Comparison of ENCODE assay signal across 2 fruit fly cellular contexts in genomic region chr3L:22134378-22134777, dm6.
TF ChIP-seq lines count a peak whose summit lies in the region.

No protein-coding gene starts in this region.

TF ChIP-seq in whole organism, embryonic, 481 proteins besides CTCF, POLR2A, EP300 and RAD21 (continued from another document and continues in another):
- TF ChIP-seq CG13287 (GFP tag; IDR thresholded peaks at IDR 0.05; lab: Robert Waterston, UW; ENCODE audit: partially characterized antibody), result 0 out of 2 replicates have a peak, but pooled peaks have one; percentile 9
- no peak for TF ChIP-seq NC2α (GFP tag; optimal IDR thresholded peaks at IDR 0.05; lab: Kevin White, UChicago)
- TF ChIP-seq HLH4C (GFP tag; IDR thresholded peaks at IDR 0.05; lab: Robert Waterston, UW; ENCODE audit: partially characterized antibody), result no peak
- peak; percentile 28 for TF ChIP-seq scrt (GFP tag; optimal IDR thresholded peaks at IDR 0.05; lab: Kevin White, UChicago)
- no peak for TF ChIP-seq hkb (optimal IDR thresholded peaks at IDR 0.05; lab: Kevin White, UChicago)
- peak; percentile 42 for TF ChIP-seq hkb (GFP tag; IDR thresholded peaks at IDR 0.05; lab: Robert Waterston, UW)
- TF ChIP-seq PHDP (tag; optimal IDR thresholded peaks at IDR 0.05; lab: Kevin White, UChicago), result peak; percentile 0
- no peak for TF ChIP-seq CG3838 (GFP tag; optimal IDR thresholded peaks at IDR 0.05; lab: Kevin White, UChicago)
- no peak for TF ChIP-seq Gsc (GFP tag; IDR thresholded peaks at IDR 0.05; lab: Robert Waterston, UW)
- TF ChIP-seq Ptx1 (GFP tag; IDR thresholded peaks at IDR 0.05; lab: Robert Waterston, UW), result 0 out of 2 replicates have a peak, but pooled peaks have one; percentile 34
- no peak for TF ChIP-seq CG3281 (GFP tag; optimal IDR thresholded peaks at IDR 0.05; lab: Kevin White, UChicago)
- no peak for TF ChIP-seq prd (optimal IDR thresholded peaks at IDR 0.05; lab: Kevin White, UChicago)
- TF ChIP-seq prd (GFP tag; IDR thresholded peaks at IDR 0.05; lab: Robert Waterston, UW), result peak; percentile 19; the same call in 2 of the 3 replicates
- TF ChIP-seq disco-r (GFP tag; optimal IDR thresholded peaks at IDR 0.05; lab: Kevin White, UChicago), result no peak
- 0 out of 2 replicates have a peak, but pooled peaks have one; percentile 7 for TF ChIP-seq lmd (GFP tag; IDR thresholded peaks at IDR 0.05; lab: Robert Waterston, UW)
- TF ChIP-seq CG2678 (tag; optimal IDR thresholded peaks at IDR 0.05; lab: Kevin White, UChicago), result peak; percentile 30
- TF ChIP-seq Sox102F (GFP tag; optimal IDR thresholded peaks at IDR 0.05; lab: Kevin White, UChicago), result peak; percentile 33
- no peak for TF ChIP-seq Doc3 (GFP tag; IDR thresholded peaks at IDR 0.05; lab: Robert Waterston, UW; ENCODE audit: partially characterized antibody)
- TF ChIP-seq sd (tag; optimal IDR thresholded peaks at IDR 0.05; lab: Kevin White, UChicago), result peak; percentile 90
- TF ChIP-seq ap (GFP tag; IDR thresholded peaks at IDR 0.05; lab: Robert Waterston, UW), result no peak
- TF ChIP-seq CG8281 (tag; optimal IDR thresholded peaks at IDR 0.05; lab: Kevin White, UChicago), result no peak
- peak; percentile 8 for TF ChIP-seq CG15514 (GFP tag; optimal IDR thresholded peaks at IDR 0.05; lab: Kevin White, UChicago)
- TF ChIP-seq CG17912 (GFP tag; optimal IDR thresholded peaks at IDR 0.05; lab: Kevin White, UChicago), result no peak
- TF ChIP-seq dpn (GFP tag; optimal IDR thresholded peaks at IDR 0.05; lab: Kevin White, UChicago), result peak in 1 of 2 experiments; percentile 25
- TF ChIP-seq pho (GFP tag; optimal IDR thresholded peaks at IDR 0.05; lab: Kevin White, UChicago), result no peak
- no peak for TF ChIP-seq Awh (GFP tag; IDR thresholded peaks at IDR 0.05; lab: Robert Waterston, UW)
- TF ChIP-seq fd3F (GFP tag; optimal IDR thresholded peaks at IDR 0.05; lab: Kevin White, UChicago), result peak; percentile 1
- peak; percentile 11 for TF ChIP-seq CG17359 (tag; optimal IDR thresholded peaks at IDR 0.05; lab: Kevin White, UChicago)
- no peak for TF ChIP-seq H15 (GFP tag; IDR thresholded peaks at IDR 0.05; lab: Robert Waterston, UW)
- TF ChIP-seq CG7839 (tag; optimal IDR thresholded peaks at IDR 0.05; lab: Kevin White, UChicago), result peak; percentile 25
- TF ChIP-seq wek (GFP tag; optimal IDR thresholded peaks at IDR 0.05; lab: Kevin White, UChicago), result no peak
- peak; percentile 70 to 80 for TF ChIP-seq Trl (optimal IDR thresholded peaks at IDR 0.05; lab: Kevin White, UChicago)
- no peak for TF ChIP-seq Trl (GFP tag; optimal IDR thresholded peaks at IDR 0.05; lab: Kevin White, UChicago)
- TF ChIP-seq CG3163 (GFP tag; optimal IDR thresholded peaks at IDR 0.05; lab: Kevin White, UChicago), result peak; percentile 78
- no peak for TF ChIP-seq cad (GFP tag; optimal IDR thresholded peaks at IDR 0.05; lab: Kevin White, UChicago)
- TF ChIP-seq CG10274 (GFP tag; optimal IDR thresholded peaks at IDR 0.05; lab: Kevin White, UChicago), result no peak
- TF ChIP-seq schlank (tag; optimal IDR thresholded peaks at IDR 0.05; lab: Kevin White, UChicago), result no peak
- no peak for TF ChIP-seq crp (GFP tag; optimal IDR thresholded peaks at IDR 0.05; lab: Kevin White, UChicago)
- no peak for TF ChIP-seq Fer2 (tag; optimal IDR thresholded peaks at IDR 0.05; lab: Kevin White, UChicago)
- TF ChIP-seq Ada2b (GFP tag; IDR thresholded peaks at IDR 0.05; lab: Robert Waterston, UW), result peak; percentile 36; the same call in 1 of the 2 replicates
- TF ChIP-seq D19A (tag; optimal IDR thresholded peaks at IDR 0.05; lab: Kevin White, UChicago), result no peak
- no peak for TF ChIP-seq nerfin-2 (GFP tag; IDR thresholded peaks at IDR 0.05; lab: Robert Waterston, UW; ENCODE audit: partially characterized antibody)
- no peak for TF ChIP-seq CG17186 (GFP tag; optimal IDR thresholded peaks at IDR 0.05; lab: Kevin White, UChicago)
- no peak for TF ChIP-seq CG13894 (tag; optimal IDR thresholded peaks at IDR 0.05; lab: Kevin White, UChicago)
- TF ChIP-seq CG17361 (GFP tag; IDR thresholded peaks at IDR 0.05; lab: Robert Waterston, UW), result 0 out of 3 replicates have a peak, but pooled peaks have one; percentile 22
- TF ChIP-seq pan (optimal IDR thresholded peaks at IDR 0.05; lab: Kevin White, UChicago), result no peak
- peak in 1 of 2 experiments; percentile 51 for TF ChIP-seq pan (GFP tag; optimal IDR thresholded peaks at IDR 0.05 in 1 of 2, IDR thresholded peaks at IDR 0.05 in 1 of 2)
- no peak for TF ChIP-seq unc-4 (GFP tag; IDR thresholded peaks at IDR 0.05; lab: Robert Waterston, UW; ENCODE audit: partially characterized antibody)
- TF ChIP-seq Blimp-1 (GFP tag; optimal IDR thresholded peaks at IDR 0.05; lab: Kevin White, UChicago), result peak; percentile 7
- no peak for TF ChIP-seq ems (GFP tag; optimal IDR thresholded peaks at IDR 0.05; lab: Kevin White, UChicago)
- TF ChIP-seq CG7357 (GFP tag; IDR thresholded peaks at IDR 0.05; lab: Robert Waterston, UW), result no peak
- no peak for TF ChIP-seq CG14965 (GFP tag; optimal IDR thresholded peaks at IDR 0.05; lab: Kevin White, UChicago; ENCODE audit: borderline replicate concordance)
- no peak for TF ChIP-seq Dad (GFP tag; optimal IDR thresholded peaks at IDR 0.05; lab: Kevin White, UChicago)
- TF ChIP-seq CG33213 (GFP tag; optimal IDR thresholded peaks at IDR 0.05; lab: Kevin White, UChicago), result no peak
- peak; percentile 11 for TF ChIP-seq CG17568 (GFP tag; optimal IDR thresholded peaks at IDR 0.05; lab: Kevin White, UChicago)
- TF ChIP-seq slp2 (GFP tag; optimal IDR thresholded peaks at IDR 0.05; lab: Kevin White, UChicago), result no peak
- TF ChIP-seq pita (GFP tag; optimal IDR thresholded peaks at IDR 0.05; lab: Kevin White, UChicago), result no peak
- peak; percentile 36 for TF ChIP-seq gem (tag; optimal IDR thresholded peaks at IDR 0.05; lab: Kevin White, UChicago)
- no peak for TF ChIP-seq en (GFP tag; optimal IDR thresholded peaks at IDR 0.05; lab: Kevin White, UChicago)
- TF ChIP-seq eyg (GFP tag; optimal IDR thresholded peaks at IDR 0.05; lab: Kevin White, UChicago), result no peak
- TF ChIP-seq ERR (GFP tag; optimal IDR thresholded peaks at IDR 0.05; lab: Kevin White, UChicago), result peak; percentile 2
- no peak for TF ChIP-seq zen (tag; optimal IDR thresholded peaks at IDR 0.05; lab: Kevin White, UChicago)
- TF ChIP-seq Drgx (GFP tag; IDR thresholded peaks at IDR 0.05; lab: Robert Waterston, UW), result peak; percentile 42; the same call in 1 of the 2 replicates
- TF ChIP-seq Gug (GFP tag; IDR thresholded peaks at IDR 0.05; lab: Robert Waterston, UW), result no peak
- peak; percentile 52; the same call in 2 of the 3 replicates for TF ChIP-seq row (GFP tag; IDR thresholded peaks at IDR 0.05; lab: Robert Waterston, UW)

TF ChIP-seq in whole organism, prepupa, 60 proteins besides CTCF, POLR2A, EP300 and RAD21 (continued from another document):
- TF ChIP-seq CG3919 (GFP tag; optimal IDR thresholded peaks at IDR 0.05; lab: Kevin White, UChicago) (peak; percentile 52), CG6808 (GFP tag; optimal IDR thresholded peaks at IDR 0.05; lab: Kevin White, UChicago) (no peak), Gug (GFP tag; IDR thresholded peaks at IDR 0.05; lab: Robert Waterston, UW) (no peak), net (GFP tag; optimal IDR thresholded peaks at IDR 0.05; lab: Kevin White, UChicago) (peak; percentile 19), Hr4 (GFP tag; optimal IDR thresholded peaks at IDR 0.05; lab: Kevin White, UChicago) (peak; percentile 41), lz (GFP tag; optimal IDR thresholded peaks at IDR 0.05; lab: Kevin White, UChicago) (no peak), CG34406 (GFP tag; optimal IDR thresholded peaks at IDR 0.05; lab: Kevin White, UChicago) (no peak), CG1621 (tag; optimal IDR thresholded peaks at IDR 0.05; lab: Kevin White, UChicago) (no peak), CG11762 (GFP tag; optimal IDR thresholded peaks at IDR 0.05; lab: Kevin White, UChicago; ENCODE audit: insufficient read depth) (no peak), pdm3 (GFP tag; optimal IDR thresholded peaks at IDR 0.05; lab: Kevin White, UChicago) (peak; percentile 44), CG6276 (GFP tag; optimal IDR thresholded peaks at IDR 0.05; lab: Kevin White, UChicago) (peak; percentile 25), fd85E (GFP tag; optimal IDR thresholded peaks at IDR 0.05; lab: Kevin White, UChicago) (no peak), Eip75B (GFP tag; optimal IDR thresholded peaks at IDR 0.05; lab: Kevin White, UChicago) (no peak), CG3032 (tag; optimal IDR thresholded peaks at IDR 0.05; lab: Kevin White, UChicago) (no peak), Lpt (GFP tag; optimal IDR thresholded peaks at IDR 0.05; lab: Kevin White, UChicago) (no peak), CG9139 (GFP tag; optimal IDR thresholded peaks at IDR 0.05; lab: Kevin White, UChicago) (no peak), CG6854 (GFP tag; optimal IDR thresholded peaks at IDR 0.05; lab: Kevin White, UChicago) (no peak), CG4318 (GFP tag; optimal IDR thresholded peaks at IDR 0.05; lab: Kevin White, UChicago) (peak; percentile 10), CG15336 (GFP tag; IDR thresholded peaks at IDR 0.05; lab: Robert Waterston, UW) (no peak), CG6792 (GFP tag; optimal IDR thresholded peaks at IDR 0.05; lab: Kevin White, UChicago) (no peak), spab (GFP tag; optimal IDR thresholded peaks at IDR 0.05; lab: Kevin White, UChicago) (no peak), Blimp-1 (GFP tag; optimal IDR thresholded peaks at IDR 0.05; lab: Kevin White, UChicago) (no peak), Sox102F (GFP tag; optimal IDR thresholded peaks at IDR 0.05; lab: Kevin White, UChicago) (peak; percentile 37), CG8632 (GFP tag; optimal IDR thresholded peaks at IDR 0.05; lab: Kevin White, UChicago) (no peak), esn (GFP tag; optimal IDR thresholded peaks at IDR 0.05; lab: Kevin White, UChicago) (peak; percentile 24), dsx (GFP tag; optimal IDR thresholded peaks at IDR 0.05; lab: Kevin White, UChicago; ENCODE audit: poor library complexity, severe bottlenecking) (no peak), Hr39 (GFP tag; optimal IDR thresholded peaks at IDR 0.05; lab: Kevin White, UChicago) (peak; percentile 4)
